Worm (Caenorhabditis elegans): ENCODE results near the gene Y54G2A.19.

DNA sequence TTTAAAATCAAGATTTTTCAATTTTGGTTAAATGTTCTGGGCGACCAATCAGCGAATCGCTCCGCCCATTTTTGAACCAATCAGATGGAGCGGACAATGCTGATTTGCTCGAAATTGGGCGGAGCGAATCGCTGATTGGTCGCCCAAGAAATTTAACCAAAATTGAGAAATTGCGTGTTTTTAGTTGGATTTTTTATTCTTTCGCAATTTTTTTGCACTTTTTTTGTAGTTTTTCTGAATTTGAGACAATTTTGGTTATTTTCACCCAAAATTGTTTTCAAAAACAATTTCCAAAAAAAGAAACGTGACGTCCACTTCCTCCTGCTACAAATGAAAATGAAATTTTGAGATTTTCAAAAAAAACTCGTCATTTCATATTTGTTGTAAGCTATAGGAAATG is 7.9 kb downstream of the Y54G2A.19 start, which contains the start of gene dml-1:
- TF ChIP-seq ama-1 (optimal IDR thresholded peaks at IDR 0.05) (no peak), ceh-13 (GFP tag; optimal IDR thresholded peaks at IDR 0.05) (no peak), hnd-1 (tag; optimal IDR thresholded peaks at IDR 0.05) (no peak), flt-1 (GFP tag; IDR thresholded peaks at IDR 0.05) (no peak), tbx-11 (GFP tag; IDR thresholded peaks at IDR 0.05) (no peak), tra-4 (tag; optimal IDR thresholded peaks at IDR 0.05) (no peak), hmbx-1 (tag; optimal IDR thresholded peaks at IDR 0.05) (no peak), sea-1 (GFP tag; conservative IDR thresholded peaks at IDR 0.05) (no peak), F13C5.2 (tag; optimal IDR thresholded peaks at IDR 0.05) (no peak), ceh-36 (tag; optimal IDR thresholded peaks at IDR 0.05) (no peak), hmg-4 (GFP tag; optimal IDR thresholded peaks at IDR 0.05) (no peak), tbx-37 (GFP tag; conservative IDR thresholded peaks at IDR 0.05) (no peak), aly-1 (tag; optimal IDR thresholded peaks at IDR 0.05) (no peak), pes-1 (GFP tag; IDR thresholded peaks at IDR 0.05) (no peak)

All from whole organism, early embryonic.